Fruit fly (Drosophila melanogaster): ENCODE measurements around the gene Bin1.

dm6 chr3R:16171747-16172146 lies 17.6 kb downstream of the Bin1 start, which contains the start of gene CG8925:
- no peak for TF ChIP-seq Sox102F (GFP tag; optimal IDR thresholded peaks at IDR 0.05)
- no peak for TF ChIP-seq CG16779 (tag; optimal IDR thresholded peaks at IDR 0.05)
- TF ChIP-seq vri (GFP tag; optimal IDR thresholded peaks at IDR 0.05) = peak; percentile 34
- no peak for TF ChIP-seq Eip78C (GFP tag)
- no peak for TF ChIP-seq acj6 (GFP tag; optimal IDR thresholded peaks at IDR 0.05)

Measured in whole organism, prepupa.